Fruit fly (Drosophila melanogaster) whole organism, embryonic: ENCODE measurements around the gene Rab3GAP1.

Experiments used
- Asciz ChIP-seq: fragments of 200-800 bp; sonication (Bioruptor generic); optimal IDR thresholded peaks from 2 replicates; lab custom pipeline; 2017; ENCODE audit warnings: missing biosample characterization, mild to moderate bottlenecking, missing genetic modification characterization, missing genetic modification reagents
- BEAF-32 ChIP-seq: fragments of 200-800 bp; sonication (Bioruptor generic); optimal IDR thresholded peaks from 3 replicates; lab custom pipeline; 2017; ENCODE audit warnings: missing biosample characterization, missing genetic modification characterization, mild to moderate bottlenecking, moderate library complexity, missing genetic modification reagents
- CG10147 ChIP-seq: fragments of 200-800 bp; sonication (Bioruptor generic); optimal IDR thresholded peaks from 2 replicates; lab custom pipeline; 2019; ENCODE audit warnings: missing biosample characterization, mild to moderate bottlenecking, missing genetic modification characterization, moderate library complexity
- CG11085 ChIP-seq: fragments of 200-800 bp; sonication (Bioruptor generic); IDR thresholded peaks from 2 replicates; pipeline ENCODE4 v1.3.6; 2022; ENCODE audit warnings: missing biosample characterization, missing genetic modification characterization
- CG11247 ChIP-seq: fragments of 200-800 bp; sonication (Bioruptor generic); IDR thresholded peaks from 2 replicates; pipeline ENCODE4 v1.3.6; 2022; ENCODE audit warnings: missing biosample characterization, missing genetic modification characterization
- CG11504 ChIP-seq: fragments of 200-800 bp; sonication (Bioruptor generic); optimal IDR thresholded peaks from 3 replicates; lab custom pipeline; 2019; ENCODE audit warnings: missing biosample characterization, mild to moderate bottlenecking, missing genetic modification characterization, moderate library complexity
- CG12071 ChIP-seq: fragments of 200-800 bp; sonication (Bioruptor generic); optimal IDR thresholded peaks from 3 replicates; lab custom pipeline; 2018; ENCODE audit warnings: missing biosample characterization, mild to moderate bottlenecking, missing genetic modification characterization
- CG12769 ChIP-seq: fragments of 200-800 bp; sonication (Bioruptor generic); optimal IDR thresholded peaks from 2 replicates; lab custom pipeline; 2019; ENCODE audit warnings: missing biosample characterization, mild to moderate bottlenecking, missing genetic modification characterization, moderate library complexity
- CG13123 ChIP-seq: fragments of 200-800 bp; sonication (Bioruptor generic); optimal IDR thresholded peaks from 2 replicates; lab custom pipeline; 2016; ENCODE audit warnings: missing biosample characterization, missing genetic modification characterization
- CG13296 ChIP-seq: fragments of 200-800 bp; sonication (Bioruptor generic); optimal IDR thresholded peaks from 3 replicates; lab custom pipeline; 2018; ENCODE audit warnings: missing biosample characterization, mild to moderate bottlenecking, missing genetic modification characterization
- CG17829 ChIP-seq: fragments of 200-800 bp; optimal IDR thresholded peaks from 2 replicates; lab custom pipeline; 2019; ENCODE audit warnings: missing biosample characterization, mild to moderate bottlenecking, missing genetic modification characterization, moderate library complexity
- CG2116 ChIP-seq: fragments of 200-800 bp; sonication (Bioruptor generic); optimal IDR thresholded peaks from 3 replicates; lab custom pipeline; 2018; ENCODE audit warnings: missing biosample characterization, mild to moderate bottlenecking, missing genetic modification characterization
- CG2678 ChIP-seq: fragments of 200-800 bp; sonication (Bioruptor generic); optimal IDR thresholded peaks from 3 replicates; lab custom pipeline; 2019; ENCODE audit warnings: missing biosample characterization, mild to moderate bottlenecking, missing genetic modification characterization, moderate library complexity
- CG34376 ChIP-seq: fragments of 200-800 bp; sonication (Bioruptor generic); optimal IDR thresholded peaks from 2 replicates; lab custom pipeline; 2018; ENCODE audit warnings: missing biosample characterization, mild to moderate bottlenecking, missing genetic modification characterization
- CG3838 ChIP-seq: fragments of 200-800 bp; sonication (Bioruptor generic); optimal IDR thresholded peaks from 3 replicates; lab custom pipeline; 2016; ENCODE audit warnings: missing biosample characterization, missing genetic modification characterization
- CG4360 ChIP-seq: fragments of 200-800 bp; sonication (Bioruptor generic); IDR thresholded peaks from 2 replicates; pipeline ENCODE4 v1.3.6; 2022; ENCODE audit warnings: missing biosample characterization, missing genetic modification characterization
- CG7556 ChIP-seq: fragments of 200-800 bp; sonication (Bioruptor generic); optimal IDR thresholded peaks from 2 replicates; lab custom pipeline; 2017; ENCODE audit warnings: missing biosample characterization, mild to moderate bottlenecking, missing genetic modification characterization
- CG7963 ChIP-seq: fragments of 200-800 bp; sonication (Bioruptor generic); IDR thresholded peaks from 3 replicates; pipeline ENCODE4 v1.3.6; 2022; ENCODE audit warnings: missing biosample characterization, missing genetic modification characterization; ENCODE audit not compliant: partially characterized antibody
- CG8089 ChIP-seq: fragments of 200-800 bp; sonication (Bioruptor generic); optimal IDR thresholded peaks from 3 replicates; lab custom pipeline; 2016; ENCODE audit warnings: missing biosample characterization, missing genetic modification characterization
- CG8359 ChIP-seq: fragments of 200-800 bp; sonication (Bioruptor generic); optimal IDR thresholded peaks from 2 replicates; lab custom pipeline; 2017; ENCODE audit warnings: missing biosample characterization, mild to moderate bottlenecking, missing genetic modification characterization, borderline replicate concordance
- CHES-1-like ChIP-seq: fragments of 200-800 bp; sonication (Bioruptor generic); optimal IDR thresholded peaks from 2 replicates; lab custom pipeline; 2016; ENCODE audit warnings: missing biosample characterization, missing genetic modification characterization
- Jarid2 ChIP-seq: fragments of 200-800 bp; sonication (Bioruptor generic); optimal IDR thresholded peaks from 3 replicates; lab custom pipeline; 2017; ENCODE audit warnings: mild to moderate bottlenecking, missing biosample characterization, missing genetic modification reagents, missing genetic modification characterization
- Oaz ChIP-seq: fragments of 200-800 bp; sonication (Bioruptor generic); IDR thresholded peaks from 2 replicates; pipeline ENCODE4 v1.3.6; 2022; ENCODE audit warnings: missing biosample characterization, missing genetic modification characterization
- Scr ChIP-seq: fragments of 200-800 bp; sonication (Bioruptor generic); IDR thresholded peaks from 2 replicates; pipeline ENCODE4 v1.3.6; 2022; ENCODE audit warnings: missing biosample characterization, missing genetic modification characterization; ENCODE audit not compliant: partially characterized antibody
- Ssrp ChIP-seq: fragments of 200-800 bp; sonication (Bioruptor generic); optimal IDR thresholded peaks from 2 replicates; lab custom pipeline; 2018; ENCODE audit warnings: missing biosample characterization, mild to moderate bottlenecking, missing genetic modification characterization, moderate library complexity
- Vsx1 ChIP-seq: fragments of 200-800 bp; sonication (Bioruptor generic); optimal IDR thresholded peaks from 2 replicates; lab custom pipeline; 2017; ENCODE audit warnings: missing biosample characterization, mild to moderate bottlenecking, missing genetic modification characterization, missing genetic modification reagents
- abd-A ChIP-seq: fragments of 200-800 bp; sonication (Bioruptor generic); optimal IDR thresholded peaks from 3 replicates; lab custom pipeline; 2019; ENCODE audit warnings: missing biosample characterization, mild to moderate bottlenecking, missing genetic modification characterization, moderate library complexity
- cwo ChIP-seq: fragments of 200-800 bp; sonication (Bioruptor generic); optimal IDR thresholded peaks from 3 replicates; lab custom pipeline; 2017; ENCODE audit warnings: missing biosample characterization, missing genetic modification characterization, mild to moderate bottlenecking, moderate library complexity, missing genetic modification reagents
- dati ChIP-seq: fragments of 200-800 bp; sonication (Bioruptor generic); IDR thresholded peaks from 2 replicates; pipeline ENCODE4 v1.3.6; 2022; ENCODE audit warnings: missing biosample characterization, missing genetic modification characterization
- dm ChIP-seq: fragments of 200-800 bp; sonication (Bioruptor generic); optimal IDR thresholded peaks from 3 replicates; lab custom pipeline; 2016; ENCODE audit warnings: missing biosample characterization, missing genetic modification characterization
- ftz-f1 ChIP-seq: fragments of 200-800 bp; sonication (Bioruptor generic); optimal IDR thresholded peaks from 2 replicates; lab custom pipeline; 2016; ENCODE audit warnings: missing biosample characterization, missing genetic modification characterization
- grn ChIP-seq: fragments of 200-800 bp; sonication (Bioruptor generic); optimal IDR thresholded peaks from 3 replicates; lab custom pipeline; 2017; ENCODE audit warnings: missing biosample characterization, missing genetic modification characterization
- hb ChIP-seq: fragments of 200-800 bp; sonication (Bioruptor generic); IDR thresholded peaks from 3 replicates; pipeline ENCODE4 v1.3.6; 2022; ENCODE audit warnings: missing biosample characterization, missing genetic modification characterization; ENCODE audit not compliant: partially characterized antibody
- hkb ChIP-seq, 2 experiments: fragments of 200-800 bp in 1 of 2; fragments of >200 bp in 1 of 2; sonication (Bioruptor generic) in 1 of 2; IDR thresholded peaks in 1 of 2; optimal IDR thresholded peaks in 1 of 2; 2 replicates each; pipeline versions ENCODE4 v1.3.6 to Lab custom; 2017 to 2022; ENCODE audit warnings: missing biosample characterization in 1 of 2, missing genetic modification characterization in 1 of 2
- hth ChIP-seq: fragments of >200 bp; optimal IDR thresholded peaks from 2 replicates; lab custom pipeline; 2017; ENCODE audit warnings: inconsistent platforms
- insv ChIP-seq, 2 experiments: fragments of 200-800 bp; sonication (Bioruptor generic); optimal IDR thresholded peaks; 3 replicates each; lab custom pipeline; 2016 to 2018; ENCODE audit warnings: missing biosample characterization in 2 of 2, missing genetic modification characterization in 2 of 2
- klu ChIP-seq: fragments of 200-800 bp; sonication (Bioruptor generic); IDR thresholded peaks from 2 replicates; pipeline ENCODE4 v1.3.6; 2022; ENCODE audit warnings: missing biosample characterization, missing genetic modification characterization
- knrl ChIP-seq: fragments of 200-800 bp; sonication (Bioruptor generic); IDR thresholded peaks from 3 replicates; pipeline ENCODE4 v1.3.6; 2022; ENCODE audit warnings: missing biosample characterization, missing genetic modification characterization; ENCODE audit not compliant: partially characterized antibody
- nau ChIP-seq: fragments of 200-800 bp; sonication (Bioruptor generic); optimal IDR thresholded peaks from 3 replicates; lab custom pipeline; 2017; ENCODE audit warnings: missing biosample characterization, mild to moderate bottlenecking, missing genetic modification characterization, missing genetic modification reagents
- nerfin-1 ChIP-seq: fragments of 200-800 bp; sonication (Bioruptor generic); optimal IDR thresholded peaks from 3 replicates; lab custom pipeline; 2019; ENCODE audit warnings: missing biosample characterization, mild to moderate bottlenecking, missing genetic modification characterization, moderate library complexity
- nmo ChIP-seq: fragments of 200-800 bp; sonication (Bioruptor generic); optimal IDR thresholded peaks from 2 replicates; lab custom pipeline; 2018; ENCODE audit warnings: missing biosample characterization, mild to moderate bottlenecking, missing genetic modification characterization, moderate library complexity
- otp ChIP-seq: fragments of 200-800 bp; sonication (Bioruptor generic); IDR thresholded peaks from 3 replicates; pipeline ENCODE4, ENCODE4 v1.3.6; 2022; ENCODE audit warnings: missing biosample characterization, missing genetic modification characterization
- ranshi ChIP-seq: fragments of 200-800 bp; sonication (Bioruptor generic); IDR thresholded peaks from 2 replicates; pipeline ENCODE4 v1.3.6; 2022; ENCODE audit warnings: missing biosample characterization, missing genetic modification characterization
- salm ChIP-seq: fragments of 200-800 bp; sonication (Bioruptor generic); optimal IDR thresholded peaks from 2 replicates; lab custom pipeline; 2018; ENCODE audit warnings: missing biosample characterization, mild to moderate bottlenecking, missing genetic modification characterization
- sd ChIP-seq: fragments of 200-800 bp; sonication (Bioruptor generic); optimal IDR thresholded peaks from 3 replicates; lab custom pipeline; 2018; ENCODE audit warnings: missing biosample characterization, mild to moderate bottlenecking, missing genetic modification characterization, moderate library complexity
- sisA ChIP-seq: fragments of 200-800 bp; sonication (Bioruptor generic); IDR thresholded peaks from 2 replicates; pipeline ENCODE4 v1.3.6; 2022; ENCODE audit warnings: missing biosample characterization, missing genetic modification characterization
- so ChIP-seq: fragments of 200-800 bp; sonication (Bioruptor generic); IDR thresholded peaks from 3 replicates; pipeline ENCODE4 v1.3.6; 2022; ENCODE audit warnings: missing biosample characterization, missing genetic modification characterization
- trh ChIP-seq: fragments of 200-800 bp; sonication (Bioruptor generic); optimal IDR thresholded peaks from 2 replicates; lab custom pipeline; 2016; ENCODE audit warnings: missing biosample characterization, missing genetic modification characterization
- usp ChIP-seq: fragments of >200 bp; optimal IDR thresholded peaks from 2 replicates; lab custom pipeline; 2017; ENCODE audit warnings: missing biosample characterization, missing genetic modification characterization

The Rab3GAP1 gene

dm6 chr2L:1643252-1643864 lies 32.4 kb upstream of the Rab3GAP1 start (continued):
- TF ChIP-seq Asciz (GFP tag; lab: Kevin White, UChicago): peak; percentile 98
- no peak for TF ChIP-seq hb (GFP tag; lab: Robert Waterston, UW)
- peak; percentile 56 for TF ChIP-seq ftz-f1
- peak; percentile 96 for TF ChIP-seq nerfin-1
- TF ChIP-seq CG12769 (tag; lab: Kevin White, UChicago): peak; percentile 83
- TF ChIP-seq trh (GFP tag; lab: Kevin White, UChicago): peak; percentile 90
- TF ChIP-seq CG2116 (GFP tag; lab: Kevin White, UChicago): peak; percentile 82
- peak; percentile 98 for TF ChIP-seq nmo (GFP tag; lab: Kevin White, UChicago)
- TF ChIP-seq CG12071 (GFP tag; lab: Kevin White, UChicago): peak; percentile 95
- peak; percentile 84 for TF ChIP-seq CHES-1-like (GFP tag; lab: Kevin White, UChicago)
- TF ChIP-seq BEAF-32 (GFP tag; lab: Kevin White, UChicago): peak; percentile 20
- TF ChIP-seq CG11504 (tag; lab: Kevin White, UChicago): peak; percentile 98
- TF ChIP-seq Jarid2 (GFP tag; lab: Kevin White, UChicago): peak; percentile 89
- TF ChIP-seq CG2678 (tag; lab: Kevin White, UChicago): peak; percentile 99
- peak; percentile 75 for TF ChIP-seq CG8089 (GFP tag; lab: Kevin White, UChicago)
- peak; percentile 97 for TF ChIP-seq klu (GFP tag; lab: Robert Waterston, UW)
- peak; percentile 77 for TF ChIP-seq dm
- TF ChIP-seq sisA (GFP tag; lab: Robert Waterston, UW): peak; percentile 96
- peak; percentile 97 for TF ChIP-seq cwo (GFP tag; lab: Kevin White, UChicago)
- TF ChIP-seq dati: peak; percentile 85
- TF ChIP-seq hkb (optimal IDR thresholded peaks at IDR 0.05; lab: Kevin White, UChicago): no peak
- peak; percentile 98 for TF ChIP-seq hkb (GFP tag; IDR thresholded peaks at IDR 0.05; lab: Robert Waterston, UW)
- TF ChIP-seq salm (tag; lab: Kevin White, UChicago): peak; percentile 96
- TF ChIP-seq CG8359 (GFP tag; lab: Kevin White, UChicago): peak; percentile 90
- TF ChIP-seq grn: peak; percentile 87
- peak; percentile 76 for TF ChIP-seq CG3838 (GFP tag; lab: Kevin White, UChicago)
- TF ChIP-seq Oaz (GFP tag; lab: Robert Waterston, UW): peak; percentile 96
- peak; percentile 99 for TF ChIP-seq CG7556 (GFP tag; lab: Kevin White, UChicago)
- TF ChIP-seq CG10147 (GFP tag; lab: Kevin White, UChicago): peak; percentile 98
- TF ChIP-seq Vsx1 (GFP tag; lab: Kevin White, UChicago): peak; percentile 97
- TF ChIP-seq CG17829: peak; percentile 96
- TF ChIP-seq Scr (GFP tag; lab: Robert Waterston, UW): no peak
- TF ChIP-seq Ssrp: peak; percentile 96
- TF ChIP-seq CG13123: peak; percentile 72
- peak in 1 of 2 experiments; percentile 79 for TF ChIP-seq insv (GFP tag; optimal IDR thresholded peaks at IDR 0.05; lab: Kevin White, UChicago)
- TF ChIP-seq CG34376 (GFP tag; lab: Kevin White, UChicago): peak; percentile 99
- no peak for TF ChIP-seq usp (GFP tag; lab: Kevin White, UChicago)
- peak; percentile 91 for TF ChIP-seq CG11085 (GFP tag; lab: Robert Waterston, UW)
- TF ChIP-seq abd-A: peak; percentile 98
- peak; percentile 96 for TF ChIP-seq ranshi
- TF ChIP-seq CG7963 (GFP tag; lab: Robert Waterston, UW): no peak
- TF ChIP-seq CG13296 (GFP tag; lab: Kevin White, UChicago): peak; percentile 99
- peak; percentile 90 for TF ChIP-seq otp (GFP tag; lab: Robert Waterston, UW)
- peak; percentile 98 for TF ChIP-seq so (GFP tag; lab: Robert Waterston, UW)
- peak; percentile 97 for TF ChIP-seq nau (GFP tag; lab: Kevin White, UChicago)
- no peak for TF ChIP-seq hth
- TF ChIP-seq CG11247 (GFP tag; lab: Robert Waterston, UW): peak; percentile 95
- TF ChIP-seq CG4360 (GFP tag; lab: Robert Waterston, UW): no peak
- TF ChIP-seq sd (tag; lab: Kevin White, UChicago): peak; percentile 94
- TF ChIP-seq knrl: no peak
